Fruit fly (Drosophila melanogaster) whole organism, prepupa: Measurements from ENCODE around the gene CG4390.

ENCODE experiments used
- CG10631 ChIP-seq: fragments of 200-800 bp; sonication (Bioruptor generic); optimal IDR thresholded peaks from 2 replicates; lab custom pipeline; 2016; ENCODE audit warnings: missing biosample characterization, missing genetic modification characterization
- CG10669 ChIP-seq: fragments of 200-800 bp; sonication (Bioruptor generic); optimal IDR thresholded peaks from 3 replicates; lab custom pipeline; 2018; ENCODE audit warnings: missing biosample characterization, mild to moderate bottlenecking, missing genetic modification characterization, moderate library complexity
- CG15336 ChIP-seq: fragments of 200-800 bp; sonication (Bioruptor generic); IDR thresholded peaks from 2 replicates; pipeline ENCODE4 v1.3.6; 2022; ENCODE audit warnings: missing biosample characterization, missing genetic modification characterization
- CG1621 ChIP-seq: fragments of 200-800 bp; sonication (Bioruptor generic); optimal IDR thresholded peaks from 3 replicates; lab custom pipeline; 2018; ENCODE audit warnings: missing biosample characterization, mild to moderate bottlenecking, missing genetic modification characterization
- CG16779 ChIP-seq: fragments of 200-800 bp; sonication (Bioruptor generic); optimal IDR thresholded peaks from 3 replicates; lab custom pipeline; 2017; ENCODE audit warnings: missing biosample characterization, mild to moderate bottlenecking, missing genetic modification characterization
- CG3032 ChIP-seq: fragments of 200-800 bp; optimal IDR thresholded peaks from 2 replicates; lab custom pipeline; 2019; ENCODE audit warnings: missing biosample characterization, mild to moderate bottlenecking, missing genetic modification characterization, moderate library complexity
- CG31627 ChIP-seq: fragments of 200-800 bp; sonication (Bioruptor generic); optimal IDR thresholded peaks from 3 replicates; lab custom pipeline; 2016; ENCODE audit warnings: missing biosample characterization, missing genetic modification characterization
- CG3919 ChIP-seq: fragments of 200-800 bp; sonication (Bioruptor generic); optimal IDR thresholded peaks from 3 replicates; lab custom pipeline; 2016; ENCODE audit warnings: missing biosample characterization, missing genetic modification characterization
- CG6276 ChIP-seq: fragments of 200-800 bp; sonication (Bioruptor generic); optimal IDR thresholded peaks from 2 replicates; lab custom pipeline; 2017; ENCODE audit warnings: missing biosample characterization, mild to moderate bottlenecking, missing genetic modification characterization
- CG6792 ChIP-seq: fragments of 200-800 bp; sonication (Bioruptor generic); optimal IDR thresholded peaks from 3 replicates; lab custom pipeline; 2016; ENCODE audit warnings: missing biosample characterization, missing genetic modification characterization
- CG6854 ChIP-seq: fragments of 200-800 bp; sonication (Bioruptor generic); optimal IDR thresholded peaks from 2 replicates; lab custom pipeline; 2017; ENCODE audit warnings: missing biosample characterization, mild to moderate bottlenecking, missing genetic modification characterization
- CG7368 ChIP-seq: fragments of 200-800 bp; sonication (Bioruptor generic); optimal IDR thresholded peaks from 3 replicates; lab custom pipeline; 2016; ENCODE audit warnings: missing biosample characterization, missing genetic modification characterization
- CG8119 ChIP-seq: fragments of 200-800 bp; sonication (Bioruptor generic); IDR thresholded peaks from 3 replicates; pipeline ENCODE4 v1.3.6; 2022; ENCODE audit warnings: missing biosample characterization, missing genetic modification characterization
- CG8319 ChIP-seq: fragments of 200-800 bp; sonication (Bioruptor generic); optimal IDR thresholded peaks from 3 replicates; lab custom pipeline; 2016; ENCODE audit warnings: missing biosample characterization, missing genetic modification characterization
- CG8632 ChIP-seq: fragments of 200-800 bp; sonication (Bioruptor generic); optimal IDR thresholded peaks from 3 replicates; lab custom pipeline; 2016; ENCODE audit warnings: missing biosample characterization, missing genetic modification characterization
- CG9139 ChIP-seq: fragments of 200-800 bp; sonication (Bioruptor generic); optimal IDR thresholded peaks from 3 replicates; lab custom pipeline; 2017; ENCODE audit warnings: missing biosample characterization, mild to moderate bottlenecking, missing genetic modification characterization
- Eip75B ChIP-seq: fragments of 200-800 bp; sonication (Bioruptor generic); optimal IDR thresholded peaks from 3 replicates; lab custom pipeline; 2016; ENCODE audit warnings: missing biosample characterization, missing genetic modification characterization
- Eip78C ChIP-seq: fragments of 200-800 bp; sonication (Bioruptor generic); peaks from one replicate; lab custom pipeline; 2016; ENCODE audit warnings: missing biosample characterization, missing genetic modification characterization
- Eip93F ChIP-seq: fragments of 200-800 bp; sonication (Bioruptor generic); optimal IDR thresholded peaks from 2 replicates; lab custom pipeline; 2016; ENCODE audit warnings: missing biosample characterization, mild to moderate bottlenecking, missing genetic modification characterization
- Ets21C ChIP-seq: fragments of 200-800 bp; sonication (Bioruptor generic); optimal IDR thresholded peaks from 3 replicates; lab custom pipeline; 2016; ENCODE audit warnings: missing biosample characterization, missing genetic modification characterization
- Ets96B ChIP-seq: fragments of 200-800 bp; optimal IDR thresholded peaks from 2 replicates; lab custom pipeline; 2019; ENCODE audit warnings: missing biosample characterization, mild to moderate bottlenecking, missing genetic modification characterization, moderate library complexity
- Hr39 ChIP-seq: fragments of 200-800 bp; sonication (Bioruptor generic); optimal IDR thresholded peaks from 2 replicates; lab custom pipeline; 2016; ENCODE audit warnings: missing biosample characterization, missing genetic modification characterization
- Hr4 ChIP-seq: fragments of 200-800 bp; sonication (Bioruptor generic); optimal IDR thresholded peaks from 3 replicates; lab custom pipeline; 2016; ENCODE audit warnings: missing biosample characterization, missing genetic modification characterization
- Lpt ChIP-seq: fragments of 200-800 bp; sonication (Bioruptor generic); optimal IDR thresholded peaks from 3 replicates; lab custom pipeline; 2016; ENCODE audit warnings: missing biosample characterization, missing genetic modification characterization
- Met ChIP-seq: fragments of 200-800 bp; sonication (Bioruptor generic); optimal IDR thresholded peaks from 3 replicates; lab custom pipeline; 2016; ENCODE audit warnings: missing biosample characterization, missing genetic modification characterization
- OdsH ChIP-seq: fragments of 200-800 bp; sonication (Bioruptor generic); optimal IDR thresholded peaks from 3 replicates; lab custom pipeline; 2016; ENCODE audit warnings: missing biosample characterization, missing genetic modification characterization
- Smox ChIP-seq: fragments of 200-800 bp; sonication (Bioruptor generic); optimal IDR thresholded peaks from 3 replicates; lab custom pipeline; 2016; ENCODE audit warnings: missing biosample characterization, missing genetic modification characterization
- Sox102F ChIP-seq: fragments of 200-800 bp; sonication (Bioruptor generic); optimal IDR thresholded peaks from 2 replicates; lab custom pipeline; 2016; ENCODE audit warnings: missing biosample characterization, mild to moderate bottlenecking, missing genetic modification characterization
- achi ChIP-seq: fragments of 200-800 bp; sonication (Bioruptor generic); optimal IDR thresholded peaks from 3 replicates; lab custom pipeline; 2016; ENCODE audit warnings: missing biosample characterization, missing genetic modification characterization
- acj6 ChIP-seq: fragments of 200-800 bp; sonication (Bioruptor generic); optimal IDR thresholded peaks from 3 replicates; lab custom pipeline; 2016; ENCODE audit warnings: missing biosample characterization, missing genetic modification characterization
- cyc ChIP-seq: fragments of 200-800 bp; sonication (Bioruptor generic); optimal IDR thresholded peaks from 3 replicates; lab custom pipeline; 2016; ENCODE audit warnings: missing biosample characterization, missing genetic modification characterization
- dac ChIP-seq: fragments of 200-800 bp; sonication (Bioruptor generic); optimal IDR thresholded peaks from 2 replicates; lab custom pipeline; 2017; ENCODE audit warnings: missing biosample characterization, mild to moderate bottlenecking, missing genetic modification characterization
- eg ChIP-seq: fragments of 200-800 bp; sonication (Bioruptor generic); IDR thresholded peaks from 3 replicates; pipeline ENCODE4 v1.3.6; 2022; ENCODE audit warnings: missing biosample characterization, missing genetic modification characterization
- fd59A ChIP-seq: fragments of 200-800 bp; sonication (Bioruptor generic); optimal IDR thresholded peaks from 2 replicates; lab custom pipeline; 2017; ENCODE audit warnings: missing biosample characterization, mild to moderate bottlenecking, missing genetic modification characterization, missing genetic modification reagents
- fkh ChIP-seq: fragments of 200-800 bp; sonication (Bioruptor generic); optimal IDR thresholded peaks from 3 replicates; lab custom pipeline; 2017; ENCODE audit warnings: missing biosample characterization, mild to moderate bottlenecking, missing genetic modification characterization, moderate library complexity
- lz ChIP-seq: fragments of 200-800 bp; sonication (Bioruptor generic); optimal IDR thresholded peaks from 3 replicates; lab custom pipeline; 2016; ENCODE audit warnings: missing biosample characterization, missing genetic modification characterization
- pdm3 ChIP-seq: fragments of 200-800 bp; sonication (Bioruptor generic); optimal IDR thresholded peaks from 3 replicates; lab custom pipeline; 2016; ENCODE audit warnings: missing biosample characterization, missing genetic modification characterization
- salr ChIP-seq, 2 experiments: fragments of 200-800 bp; sonication (Bioruptor generic); optimal IDR thresholded peaks; 3 replicates each; lab custom pipeline; 2016 to 2018; ENCODE audit warnings: missing biosample characterization in 2 of 2, missing genetic modification characterization in 2 of 2, mild to moderate bottlenecking in 1 of 2
- ss ChIP-seq, 2 experiments: fragments of 200-800 bp; sonication (Bioruptor generic); optimal IDR thresholded peaks; 2 replicates in 1 of 2; 3 replicates in 1 of 2; lab custom pipeline; 2017 to 2018; ENCODE audit warnings: mild to moderate bottlenecking in 2 of 2, missing biosample characterization in 2 of 2, missing genetic modification characterization in 2 of 2, moderate library complexity in 1 of 2
- svp ChIP-seq: fragments of 200-800 bp; sonication (Bioruptor generic); peaks from one replicate; lab custom pipeline; 2016; ENCODE audit warnings: missing biosample characterization, missing genetic modification characterization
- topi ChIP-seq: fragments of 200-800 bp; sonication (Bioruptor generic); optimal IDR thresholded peaks from 3 replicates; lab custom pipeline; 2016; ENCODE audit warnings: missing biosample characterization, missing genetic modification characterization

CG4390 gene

dm6 chr3R:20066435-20066834 lies 6.9 kb upstream of the CG4390 start:
- no peak for TF ChIP-seq CG6854 (GFP tag; lab: Kevin White, UChicago)
- TF ChIP-seq CG31627 (GFP tag; lab: Kevin White, UChicago) = no peak
- no peak for TF ChIP-seq topi (GFP tag; lab: Kevin White, UChicago)
- no peak for TF ChIP-seq CG9139 (GFP tag; lab: Kevin White, UChicago)

dm6 chr3R:20058960-20059359 lies 590 bp downstream of the CG4390 start:
- TF ChIP-seq pdm3 (no peak), CG3032 (tag; lab: Kevin White, UChicago) (no peak), CG16779 (tag; lab: Kevin White, UChicago) (no peak), CG7368 (no peak), achi (no peak), lz (GFP tag; lab: Kevin White, UChicago) (no peak), eg (GFP tag; lab: Robert Waterston, UW) (no peak), CG3919 (GFP tag; lab: Kevin White, UChicago) (no peak), acj6 (GFP tag; lab: Kevin White, UChicago) (no peak), CG15336 (GFP tag; lab: Robert Waterston, UW) (no peak), dac (no peak), Sox102F (GFP tag; lab: Kevin White, UChicago) (no peak), topi (GFP tag; lab: Kevin White, UChicago) (no peak), CG10669 (GFP tag; lab: Kevin White, UChicago) (no peak), Ets96B (no peak), salr (GFP tag; optimal IDR thresholded peaks at IDR 0.05; lab: Kevin White, UChicago) (no peak), CG8319 (no peak)

- TF ChIP-seq salr (GFP tag; optimal IDR thresholded peaks at IDR 0.05; lab: Kevin White, UChicago) (no peak), cyc (GFP tag; lab: Kevin White, UChicago) (no peak), Smox (no peak), pdm3 (no peak), Hr39 (GFP tag; lab: Kevin White, UChicago) (no peak), CG8119 (no peak), CG6854 (GFP tag; lab: Kevin White, UChicago) (no peak), svp (GFP tag; lab: Kevin White, UChicago) (peak; percentile 71), ss (GFP tag; optimal IDR thresholded peaks at IDR 0.05; lab: Kevin White, UChicago) (no peak), achi (no peak), fkh (GFP tag; lab: Kevin White, UChicago) (peak; percentile 87), Ets96B (no peak), Eip93F (GFP tag; lab: Kevin White, UChicago) (no peak), CG10631 (peak; percentile 14), fd59A (GFP tag; lab: Kevin White, UChicago) (no peak), CG15336 (GFP tag; lab: Robert Waterston, UW) (no peak), Met (GFP tag; lab: Kevin White, UChicago) (no peak), eg (GFP tag; lab: Robert Waterston, UW) (no peak), lz (GFP tag; lab: Kevin White, UChicago) (no peak), OdsH (GFP tag; lab: Kevin White, UChicago) (no peak), CG7368 (no peak), Ets21C (GFP tag; lab: Kevin White, UChicago) (no peak), Hr4 (GFP tag; lab: Kevin White, UChicago) (no peak), Lpt (GFP tag; lab: Kevin White, UChicago) (no peak)
- TF ChIP-seq, all 60 proteins: peak for 3
Measured at dm6 chr3R:20057501-20057900, 2.0 kb downstream of the CG4390 start, which contains the start of gene mdlc. Gene mdlc, plus strand, starts transcription at chr3R:20057748.

dm6 chr3R:20055809-20056208 lies 3.7 kb downstream of the CG4390 start, which contains the start of gene CG17193:
Gene CG17193, minus strand, starts transcription at chr3R:20056097.
- no peak for TF ChIP-seq CG1621 (tag; lab: Kevin White, UChicago)
- TF ChIP-seq Eip75B = no peak
- no peak for TF ChIP-seq Sox102F (GFP tag; lab: Kevin White, UChicago)
- TF ChIP-seq Eip78C (GFP tag; lab: Kevin White, UChicago) = no peak
- TF ChIP-seq CG8632 (GFP tag; lab: Kevin White, UChicago) = no peak
- TF ChIP-seq topi (GFP tag; lab: Kevin White, UChicago) = no peak
- TF ChIP-seq OdsH (GFP tag; lab: Kevin White, UChicago) = no peak
- TF ChIP-seq CG6276 = no peak
- no peak for TF ChIP-seq eg (GFP tag; lab: Robert Waterston, UW)
- no peak for TF ChIP-seq CG6792 (GFP tag; lab: Kevin White, UChicago)
- TF ChIP-seq Met (GFP tag; lab: Kevin White, UChicago) = no peak
